Worm (Caenorhabditis elegans): ENCODE results near the gene inf-1.

The inf-1 gene

ce11 chrIII:6914840-6915239 is 15.1 kb upstream of the inf-1 start:
- TF ChIP-seq T22C8.4 (GFP tag; IDR thresholded peaks at IDR 0.05) (no peak), cog-1 (tag; optimal IDR thresholded peaks at IDR 0.05) (no peak), ref-1 (GFP tag; conservative IDR thresholded peaks at IDR 0.05) (no peak), ztf-29 (GFP tag; IDR thresholded peaks at IDR 0.05) (no peak), med-1 (GFP tag; optimal IDR thresholded peaks at IDR 0.05; ENCODE audit: insufficient read depth) (no peak), flt-1 (GFP tag; IDR thresholded peaks at IDR 0.05) (no peak), klf-2 (GFP tag; conservative IDR thresholded peaks at IDR 0.05) (no peak), ztf-23 (GFP tag; IDR thresholded peaks at IDR 0.05) (no peak), tab-1 (GFP tag; IDR thresholded peaks at IDR 0.05) (no peak)

DNA sequence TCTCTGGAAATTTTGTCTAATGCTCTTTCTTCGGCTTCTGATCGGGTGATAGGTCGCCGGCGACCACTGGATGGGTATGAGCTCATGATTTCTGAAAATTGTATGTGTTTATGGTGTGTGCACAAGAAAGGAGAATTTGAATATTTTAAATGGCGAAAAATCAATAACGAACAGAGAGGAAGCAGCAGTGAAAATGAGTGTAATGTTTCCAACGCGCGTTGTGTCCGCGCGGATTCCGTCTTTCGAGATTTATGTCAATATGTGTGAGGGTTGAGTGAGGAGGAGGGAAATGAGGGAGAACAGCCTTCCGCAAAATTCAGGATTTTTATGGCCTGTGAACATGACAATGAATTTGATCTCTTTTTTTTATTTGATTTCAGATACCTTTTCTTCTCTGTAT is 1.2 kb upstream of the inf-1 start, which contains the start of gene flap-1:
Gene flap-1, minus strand, starts transcription at position 101 of the 400 bp plus-strand sequence.
- TF ChIP-seq med-1 (GFP tag; optimal IDR thresholded peaks at IDR 0.05; ENCODE audit: insufficient read depth) (no peak), T22C8.4 (GFP tag; IDR thresholded peaks at IDR 0.05) (peak; percentile 25; the same call in 1 of the 2 replicates)

ce11 chrIII:6931896-6932295 is 2.0 kb downstream of the inf-1 start, which contains the start of gene byn-1:
byn-1 (plus strand) TSS chrIII:6932001.
- no peak for TF ChIP-seq med-1 (GFP tag; optimal IDR thresholded peaks at IDR 0.05; ENCODE audit: insufficient read depth)
- no peak for TF ChIP-seq ztf-29 (GFP tag; IDR thresholded peaks at IDR 0.05)
- no peak for TF ChIP-seq flt-1 (GFP tag; IDR thresholded peaks at IDR 0.05)
- no peak for TF ChIP-seq ref-1 (GFP tag; conservative IDR thresholded peaks at IDR 0.05)
- TF ChIP-seq T22C8.4 (GFP tag; IDR thresholded peaks at IDR 0.05) = no peak
- no peak for TF ChIP-seq ztf-23 (GFP tag; IDR thresholded peaks at IDR 0.05)
- TF ChIP-seq tab-1 (GFP tag; IDR thresholded peaks at IDR 0.05) = no peak
- TF ChIP-seq cog-1 (tag; optimal IDR thresholded peaks at IDR 0.05) = no peak
- no peak for TF ChIP-seq klf-2 (GFP tag; conservative IDR thresholded peaks at IDR 0.05)

DNA sequence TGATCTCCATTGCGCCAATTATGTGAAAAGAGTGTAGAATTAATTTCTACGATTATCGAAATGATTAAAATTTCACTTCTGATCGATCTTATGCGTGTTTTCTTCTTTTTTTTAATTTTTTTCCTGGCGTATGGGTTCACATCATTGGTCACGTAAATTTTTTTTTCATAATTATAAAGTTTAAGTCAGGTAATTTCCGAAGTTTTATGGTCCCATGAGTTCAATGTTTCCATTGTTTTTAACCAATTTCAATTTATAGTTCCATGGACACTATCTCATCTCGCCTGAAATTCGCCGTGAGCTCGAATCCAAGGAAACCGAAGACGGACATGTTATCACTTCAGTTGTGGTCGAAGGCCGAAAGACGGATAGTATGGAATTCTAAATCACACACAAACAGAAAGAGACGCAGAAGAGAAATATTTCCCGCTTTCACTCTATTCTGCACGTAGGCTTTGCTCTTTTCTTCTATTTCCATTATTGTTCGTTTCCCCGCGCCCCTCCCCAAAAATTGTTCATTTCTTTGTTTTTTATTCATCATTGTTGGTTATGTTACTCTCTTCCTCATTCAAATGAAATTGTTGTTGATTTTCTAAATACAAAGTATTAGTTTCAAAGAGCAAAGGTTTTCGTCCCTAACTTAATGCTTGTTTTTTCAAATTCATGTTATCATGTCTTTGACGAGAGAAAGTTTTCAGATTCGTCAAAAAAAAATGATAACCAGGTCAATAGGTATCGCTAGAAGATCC is 5.5 kb downstream of the inf-1 start, which contains the start of the genes F57B9.8 and coq-2:
Gene F57B9.8, minus strand, starts transcription at position 51 of the 749 bp plus-strand sequence.
Gene coq-2, plus strand, starts transcription at position 699 of the 749 bp plus-strand sequence.
- TF ChIP-seq cog-1 (tag; optimal IDR thresholded peaks at IDR 0.05) = no peak
- no peak for TF ChIP-seq ztf-29 (GFP tag; IDR thresholded peaks at IDR 0.05)
- no peak for TF ChIP-seq ztf-23 (GFP tag; IDR thresholded peaks at IDR 0.05)
- no peak for TF ChIP-seq tab-1 (GFP tag; IDR thresholded peaks at IDR 0.05)
- TF ChIP-seq T22C8.4 (GFP tag; IDR thresholded peaks at IDR 0.05) = no peak
- no peak for TF ChIP-seq ref-1 (GFP tag; conservative IDR thresholded peaks at IDR 0.05)
- TF ChIP-seq klf-2 (GFP tag; conservative IDR thresholded peaks at IDR 0.05) = no peak
- no peak for TF ChIP-seq med-1 (GFP tag; optimal IDR thresholded peaks at IDR 0.05; ENCODE audit: insufficient read depth)

ce11 chrIII:6939523-6939922 is 9.6 kb downstream of the inf-1 start, which contains the start of gene F57B9.3:
F57B9.3 (plus strand) TSS chrIII:6939823.
- no peak for TF ChIP-seq med-1 (GFP tag; optimal IDR thresholded peaks at IDR 0.05; ENCODE audit: insufficient read depth)
- no peak for TF ChIP-seq ref-1 (GFP tag; conservative IDR thresholded peaks at IDR 0.05)
- no peak for TF ChIP-seq klf-2 (GFP tag; conservative IDR thresholded peaks at IDR 0.05)
- TF ChIP-seq T22C8.4 (GFP tag; IDR thresholded peaks at IDR 0.05) = no peak
- TF ChIP-seq ztf-23 (GFP tag; IDR thresholded peaks at IDR 0.05) = no peak
- no peak for TF ChIP-seq flt-1 (GFP tag; IDR thresholded peaks at IDR 0.05)
- no peak for TF ChIP-seq tab-1 (GFP tag; IDR thresholded peaks at IDR 0.05)
- no peak for TF ChIP-seq cog-1 (tag; optimal IDR thresholded peaks at IDR 0.05)
- TF ChIP-seq ztf-29 (GFP tag; IDR thresholded peaks at IDR 0.05) = no peak

- TF ChIP-seq cog-1 (tag; optimal IDR thresholded peaks at IDR 0.05) (no peak), tab-1 (GFP tag; IDR thresholded peaks at IDR 0.05) (0 out of 2 replicates have a peak, but pooled peaks have one; percentile 46)
Measured at ce11 chrIII:6945319-6945718, 15.4 kb downstream of the inf-1 start.

ce11 chrIII:6945747-6946146 is 15.8 kb downstream of the inf-1 start, which contains the start of gene abu-13:
abu-13 (minus strand) TSS chrIII:6945898.
- TF ChIP-seq flt-1 (GFP tag; IDR thresholded peaks at IDR 0.05) (no peak), ztf-23 (GFP tag; IDR thresholded peaks at IDR 0.05) (no peak), med-1 (GFP tag; optimal IDR thresholded peaks at IDR 0.05; ENCODE audit: insufficient read depth) (no peak), T22C8.4 (GFP tag; IDR thresholded peaks at IDR 0.05) (no peak), cog-1 (tag; optimal IDR thresholded peaks at IDR 0.05) (no peak), klf-2 (GFP tag; conservative IDR thresholded peaks at IDR 0.05) (no peak), tab-1 (GFP tag; IDR thresholded peaks at IDR 0.05) (no peak), ref-1 (GFP tag; conservative IDR thresholded peaks at IDR 0.05) (no peak), ztf-29 (GFP tag; IDR thresholded peaks at IDR 0.05) (no peak)

- TF ChIP-seq flt-1 (GFP tag; IDR thresholded peaks at IDR 0.05) (no peak), klf-2 (GFP tag; conservative IDR thresholded peaks at IDR 0.05) (no peak), med-1 (GFP tag; optimal IDR thresholded peaks at IDR 0.05; ENCODE audit: insufficient read depth) (no peak), ref-1 (GFP tag; conservative IDR thresholded peaks at IDR 0.05) (no peak), T22C8.4 (GFP tag; IDR thresholded peaks at IDR 0.05) (no peak), ztf-29 (GFP tag; IDR thresholded peaks at IDR 0.05) (no peak), ztf-23 (GFP tag; IDR thresholded peaks at IDR 0.05) (no peak), cog-1 (tag; optimal IDR thresholded peaks at IDR 0.05) (no peak), tab-1 (GFP tag; IDR thresholded peaks at IDR 0.05) (no peak)
Measured at ce11 chrIII:6946382-6946781, 16.4 kb downstream of the inf-1 start, which contains the start of gene let-711. let-711 (plus strand) TSS chrIII:6946718.

DNA sequence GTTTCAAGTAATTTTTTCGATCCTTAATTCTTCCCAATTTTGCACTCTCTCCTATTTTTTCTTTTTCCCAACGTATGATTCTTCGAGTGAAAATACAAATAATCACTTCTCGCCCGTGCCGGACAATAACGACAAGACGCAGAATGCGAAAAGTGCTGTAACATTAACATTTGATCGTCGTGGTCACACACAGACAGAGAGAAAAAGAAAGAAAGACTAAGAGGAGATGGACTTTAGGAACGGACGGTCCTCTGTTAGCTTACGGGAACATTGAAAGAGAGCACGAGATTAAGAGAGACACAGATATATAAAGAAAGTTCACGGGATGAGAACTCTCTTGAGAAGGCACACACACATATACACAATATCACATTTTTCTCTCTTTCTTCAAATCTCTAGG is 18.0 kb downstream of the inf-1 start:
- TF ChIP-seq ref-1 (GFP tag; conservative IDR thresholded peaks at IDR 0.05) (no peak), cog-1 (tag; optimal IDR thresholded peaks at IDR 0.05) (peak; percentile 44)

DNA sequence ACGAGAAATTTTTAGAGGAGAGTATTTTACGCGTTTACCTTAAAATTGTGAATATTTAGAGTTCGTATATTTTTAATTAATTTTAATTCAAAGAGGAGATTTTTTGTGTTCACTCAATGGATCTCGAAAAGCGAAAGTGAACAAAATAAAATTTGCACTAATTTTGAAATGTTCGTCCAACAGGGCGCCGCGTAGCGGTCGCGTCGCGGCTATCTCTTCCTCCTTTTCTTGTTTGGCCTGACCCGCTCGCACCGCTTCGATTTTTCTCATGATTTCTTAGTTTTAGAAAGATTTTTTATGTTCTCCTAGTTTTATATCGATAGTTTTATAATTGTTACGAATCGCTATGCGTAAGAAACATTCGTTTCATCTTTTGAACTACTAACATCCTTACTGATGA is 21.5 kb downstream of the inf-1 start:
- TF ChIP-seq med-1 (GFP tag; optimal IDR thresholded peaks at IDR 0.05; ENCODE audit: insufficient read depth) (no peak), ztf-23 (GFP tag; IDR thresholded peaks at IDR 0.05) (no peak), cog-1 (tag; optimal IDR thresholded peaks at IDR 0.05) (no peak), klf-2 (GFP tag; conservative IDR thresholded peaks at IDR 0.05) (no peak), ref-1 (GFP tag; conservative IDR thresholded peaks at IDR 0.05) (no peak), tab-1 (GFP tag; IDR thresholded peaks at IDR 0.05) (no peak), flt-1 (GFP tag; IDR thresholded peaks at IDR 0.05) (no peak), T22C8.4 (GFP tag; IDR thresholded peaks at IDR 0.05) (no peak), ztf-29 (GFP tag; IDR thresholded peaks at IDR 0.05) (no peak)

Measured in whole organism, midembryonic.